Worm (Caenorhabditis elegans) whole organism, late embryonic: ENCODE measurements around the gene cgt-3.

Experiments
- C08G9.2 ChIP-seq: sonication (generic microtip); optimal IDR thresholded peaks from 2 replicates; lab custom pipeline; 2016; ENCODE audit warnings: mild to moderate bottlenecking, missing genetic modification characterization, moderate library complexity, missing compliant biosample characterization
- F13H6.1 ChIP-seq: sonication (generic microtip); optimal IDR thresholded peaks from 2 replicates; lab custom pipeline; 2016; ENCODE audit warnings: missing genetic modification characterization, missing compliant biosample characterization
- K09A11.1 ChIP-seq: sonication (generic microtip); optimal IDR thresholded peaks from 2 replicates; lab custom pipeline; 2017; ENCODE audit warnings: antibody characterized with exemption, mild to moderate bottlenecking, missing genetic modification characterization, missing compliant biosample characterization; ENCODE audit not compliant: insufficient read depth
- ceh-18 ChIP-seq: sonication (generic microtip); optimal IDR thresholded peaks from 2 replicates; lab custom pipeline; 2016; ENCODE audit warnings: missing genetic modification characterization, missing compliant biosample characterization
- ceh-24 ChIP-seq: sonication (generic microtip); optimal IDR thresholded peaks from 2 replicates; lab custom pipeline; 2016; ENCODE audit warnings: mild to moderate bottlenecking, missing genetic modification characterization, missing compliant biosample characterization
- ceh-6 ChIP-seq: fragments of 200-800 bp; sonication (Bioruptor generic); optimal IDR thresholded peaks from 2 replicates; lab custom pipeline; 2018; ENCODE audit warnings: mild to moderate bottlenecking, missing genetic modification characterization, missing compliant biosample characterization
- elt-2 ChIP-seq: sonication (generic microtip); optimal IDR thresholded peaks from 2 replicates; lab custom pipeline; 2016; ENCODE audit warnings: missing genetic modification reagents, missing genetic modification characterization, missing compliant biosample characterization
- hlh-15 ChIP-seq: sonication (generic microtip); optimal IDR thresholded peaks from 2 replicates; lab custom pipeline; 2016; ENCODE audit warnings: missing genetic modification characterization, missing compliant biosample characterization
- hlh-30 ChIP-seq: sonication (generic microtip); optimal IDR thresholded peaks from 2 replicates; lab custom pipeline; 2017; ENCODE audit warnings: antibody characterized with exemption, missing genetic modification characterization, missing compliant biosample characterization; ENCODE audit not compliant: insufficient read depth
- nfya-1 ChIP-seq: sonication (generic microtip); optimal IDR thresholded peaks from 2 replicates; lab custom pipeline; 2017; ENCODE audit warnings: missing genetic modification characterization, mild to moderate bottlenecking, missing compliant biosample characterization, antibody characterized with exemption, moderate library complexity
- nhr-11 ChIP-seq: fragments of 150-350 bp; optimal IDR thresholded peaks from 2 replicates; lab custom pipeline; 2014; ENCODE audit warnings: missing biosample characterization, missing genetic modification characterization
- npax-4 ChIP-seq: sonication (generic microtip); optimal IDR thresholded peaks from 2 replicates; lab custom pipeline; 2016; ENCODE audit warnings: missing genetic modification characterization, missing compliant biosample characterization
- ref-2 ChIP-seq: sonication (generic microtip); optimal IDR thresholded peaks from 2 replicates; lab custom pipeline; 2016; ENCODE audit warnings: missing genetic modification characterization, missing compliant biosample characterization
- unc-86 ChIP-seq: sonication (generic microtip); optimal IDR thresholded peaks from 2 replicates; lab custom pipeline; 2016; ENCODE audit warnings: missing genetic modification characterization, missing compliant biosample characterization

ce11 chrII:5948681-5949080, 37.6 kb downstream of the cgt-3 start:
- TF ChIP-seq ref-2 (tag; lab: Kevin White, UChicago), result no peak
- TF ChIP-seq C08G9.2 (tag; lab: Kevin White, UChicago), result no peak
- no peak for TF ChIP-seq F13H6.1
- TF ChIP-seq unc-86 (tag; lab: Kevin White, UChicago), result no peak
- TF ChIP-seq elt-2 (tag; lab: Kevin White, UChicago), result no peak
- TF ChIP-seq nhr-11, result no peak
- no peak for TF ChIP-seq hlh-30 (tag; lab: Kevin White, UChicago)
- TF ChIP-seq ceh-6, result no peak
- no peak for TF ChIP-seq hlh-15 (tag; lab: Kevin White, UChicago)
- TF ChIP-seq nfya-1 (tag; lab: Kevin White, UChicago), result no peak
- no peak for TF ChIP-seq K09A11.1
- TF ChIP-seq npax-4 (tag; lab: Kevin White, UChicago), result no peak
- no peak for TF ChIP-seq ceh-24 (tag; lab: Kevin White, UChicago)
- no peak for TF ChIP-seq ceh-18
